Fruit fly (Drosophila melanogaster) whole organism, embryonic: ENCODE measurements around the gene CG6726.

Source experiments
- Blimp-1 ChIP-seq: fragments of 200-800 bp; sonication (Bioruptor generic); optimal IDR thresholded peaks from 3 replicates; lab custom pipeline; 2018; ENCODE audit warnings: missing biosample characterization, missing genetic modification characterization, mild to moderate bottlenecking, moderate library complexity, missing genetic modification reagents
- CG11456 ChIP-seq: fragments of 200-800 bp; sonication (Bioruptor generic); IDR thresholded peaks from 3 replicates; pipeline ENCODE4 v1.3.6; 2022; ENCODE audit warnings: missing biosample characterization, missing genetic modification characterization
- CG11696 ChIP-seq: fragments of 200-800 bp; sonication (Bioruptor generic); IDR thresholded peaks from 2 replicates; pipeline ENCODE4 v1.3.6; 2022; ENCODE audit warnings: missing biosample characterization, missing genetic modification characterization
- CG12769 ChIP-seq: fragments of 200-800 bp; sonication (Bioruptor generic); optimal IDR thresholded peaks from 2 replicates; lab custom pipeline; 2019; ENCODE audit warnings: missing biosample characterization, mild to moderate bottlenecking, missing genetic modification characterization, moderate library complexity
- CG13424 ChIP-seq: fragments of 200-800 bp; sonication (Bioruptor generic); optimal IDR thresholded peaks from 2 replicates; lab custom pipeline; 2019; ENCODE audit warnings: missing biosample characterization, mild to moderate bottlenecking, missing genetic modification characterization, moderate library complexity
- CG13894 ChIP-seq: fragments of 200-800 bp; sonication (Bioruptor generic); optimal IDR thresholded peaks from 3 replicates; lab custom pipeline; 2018; ENCODE audit warnings: missing biosample characterization, mild to moderate bottlenecking, missing genetic modification characterization, moderate library complexity
- CG14441 ChIP-seq: fragments of 200-800 bp; sonication (Bioruptor generic); IDR thresholded peaks from 2 replicates; pipeline ENCODE4 v1.3.6; 2022; ENCODE audit warnings: missing biosample characterization, missing genetic modification characterization
- CG1603 ChIP-seq: fragments of 200-800 bp; sonication (Bioruptor generic); optimal IDR thresholded peaks from 2 replicates; lab custom pipeline; 2019; ENCODE audit warnings: missing biosample characterization, mild to moderate bottlenecking, missing genetic modification characterization, moderate library complexity
- CG1647 ChIP-seq: fragments of 200-800 bp; sonication (Bioruptor generic); optimal IDR thresholded peaks from 3 replicates; lab custom pipeline; 2016; ENCODE audit warnings: missing biosample characterization, missing genetic modification characterization
- CG17612 ChIP-seq: fragments of 200-800 bp; sonication (Bioruptor generic); IDR thresholded peaks from 2 replicates; pipeline ENCODE4 v1.3.6; 2022; ENCODE audit warnings: missing biosample characterization, missing genetic modification characterization
- CG18262 ChIP-seq: fragments of 200-800 bp; optimal IDR thresholded peaks from 3 replicates; lab custom pipeline; 2019; ENCODE audit warnings: missing biosample characterization, mild to moderate bottlenecking, missing genetic modification characterization, moderate library complexity
- CG18599 ChIP-seq: fragments of 200-800 bp; sonication (Bioruptor generic); optimal IDR thresholded peaks from 3 replicates; lab custom pipeline; 2017; ENCODE audit warnings: missing biosample characterization, missing genetic modification characterization, mild to moderate bottlenecking, moderate library complexity, missing genetic modification reagents
- CG2129 ChIP-seq: fragments of 200-800 bp; sonication (Bioruptor generic); IDR thresholded peaks from 2 replicates; pipeline ENCODE4 v1.3.6; 2022; ENCODE audit warnings: missing biosample characterization, missing genetic modification characterization; ENCODE audit not compliant: partially characterized antibody
- CG2202 ChIP-seq: fragments of 200-800 bp; sonication (Bioruptor generic); optimal IDR thresholded peaks from 2 replicates; lab custom pipeline; 2018; ENCODE audit warnings: missing biosample characterization, mild to moderate bottlenecking, missing genetic modification characterization
- CG31441 ChIP-seq: fragments of 200-800 bp; sonication (Bioruptor generic); IDR thresholded peaks from 2 replicates; pipeline ENCODE4 v1.3.6; 2022; ENCODE audit warnings: missing biosample characterization, missing genetic modification characterization
- CG32767 ChIP-seq: fragments of 200-800 bp; sonication (Bioruptor generic); IDR thresholded peaks from 2 replicates; pipeline ENCODE4 v1.3.6; 2022; ENCODE audit warnings: missing biosample characterization, missing genetic modification characterization
- CG32772 ChIP-seq: fragments of 200-800 bp; sonication (Bioruptor generic); IDR thresholded peaks from 2 replicates; pipeline ENCODE4 v1.3.6; 2022; ENCODE audit warnings: missing biosample characterization, missing genetic modification characterization
- CG3726 ChIP-seq: fragments of 200-800 bp; sonication (Bioruptor generic); IDR thresholded peaks from 3 replicates; pipeline ENCODE4, ENCODE4 v1.3.6; 2022; ENCODE audit warnings: missing biosample characterization, missing genetic modification characterization
- CG43689 ChIP-seq: fragments of 200-800 bp; sonication (Bioruptor generic); IDR thresholded peaks from 2 replicates; pipeline ENCODE4 v1.3.6; 2022; ENCODE audit warnings: missing biosample characterization, missing genetic modification characterization
- CG7357 ChIP-seq: fragments of 200-800 bp; sonication (Bioruptor generic); IDR thresholded peaks from 3 replicates; pipeline ENCODE4 v1.3.6; 2022; ENCODE audit warnings: missing biosample characterization, missing genetic modification characterization
- CG8359 ChIP-seq: fragments of 200-800 bp; sonication (Bioruptor generic); optimal IDR thresholded peaks from 2 replicates; lab custom pipeline; 2017; ENCODE audit warnings: missing biosample characterization, mild to moderate bottlenecking, missing genetic modification characterization, borderline replicate concordance
- CG8765 ChIP-seq: fragments of 200-800 bp; sonication (Bioruptor generic); IDR thresholded peaks from 2 replicates; pipeline ENCODE4 v1.3.6; 2022; ENCODE audit warnings: missing biosample characterization, missing genetic modification characterization
- Dfd ChIP-seq, 2 experiments: fragments of >200 bp; optimal IDR thresholded peaks; 2 replicates each; lab custom pipeline; 2017; ENCODE audit warnings: missing biosample characterization in 2 of 2, missing genetic modification characterization in 2 of 2
- Doc2 ChIP-seq: fragments of 200-800 bp; sonication (Bioruptor generic); IDR thresholded peaks from 2 replicates; pipeline ENCODE4 v1.3.6; 2022; ENCODE audit warnings: missing biosample characterization, missing genetic modification characterization
- Fer3 ChIP-seq: fragments of 200-800 bp; sonication (Bioruptor generic); optimal IDR thresholded peaks from 2 replicates; lab custom pipeline; 2018; ENCODE audit warnings: missing biosample characterization, mild to moderate bottlenecking, missing genetic modification characterization, moderate library complexity
- H2.0 ChIP-seq: fragments of 200-800 bp; sonication (Bioruptor generic); IDR thresholded peaks from 2 replicates; pipeline ENCODE4 v1.3.6; 2022; ENCODE audit warnings: missing biosample characterization, missing genetic modification characterization
- HmgD ChIP-seq: fragments of 200-800 bp; sonication (Bioruptor generic); optimal IDR thresholded peaks from 3 replicates; lab custom pipeline; 2016; ENCODE audit warnings: missing biosample characterization, missing genetic modification characterization
- Hsf ChIP-seq: fragments of 200-800 bp; sonication (Bioruptor generic); optimal IDR thresholded peaks from 3 replicates; lab custom pipeline; 2016; ENCODE audit warnings: missing biosample characterization, missing genetic modification characterization
- MBD-R2 ChIP-seq: fragments of 200-800 bp; sonication (Bioruptor generic); IDR thresholded peaks from 2 replicates; pipeline ENCODE4 v1.3.6; 2022; ENCODE audit warnings: missing biosample characterization, missing genetic modification characterization
- Scr ChIP-seq: fragments of 200-800 bp; sonication (Bioruptor generic); IDR thresholded peaks from 2 replicates; pipeline ENCODE4 v1.3.6; 2022; ENCODE audit warnings: missing biosample characterization, missing genetic modification characterization; ENCODE audit not compliant: partially characterized antibody
- Six4 ChIP-seq: fragments of 200-800 bp; sonication (Bioruptor generic); optimal IDR thresholded peaks from 2 replicates; lab custom pipeline; 2016; ENCODE audit warnings: missing biosample characterization, missing genetic modification characterization
- Sry-β ChIP-seq: fragments of 200-800 bp; sonication (Bioruptor generic); optimal IDR thresholded peaks from 2 replicates; lab custom pipeline; 2018; ENCODE audit warnings: missing biosample characterization, mild to moderate bottlenecking, missing genetic modification characterization, moderate library complexity
- Trl ChIP-seq, 3 experiments: fragments of >200 bp in 2 of 3; fragments of 200-800 bp in 1 of 3; sonication (Bioruptor generic) in 1 of 3; optimal IDR thresholded peaks; 2 replicates in 1 of 3; 3 replicates in 2 of 3; lab custom pipeline; 2016 to 2017; ENCODE audit warnings: missing biosample characterization in 1 of 3, missing genetic modification characterization in 1 of 3
- az2 ChIP-seq: fragments of 200-800 bp; sonication (Bioruptor generic); optimal IDR thresholded peaks from 3 replicates; lab custom pipeline; 2016; ENCODE audit warnings: missing biosample characterization, missing genetic modification characterization
- bbx ChIP-seq: fragments of 200-800 bp; sonication (Bioruptor generic); IDR thresholded peaks from 2 replicates; pipeline ENCODE4 v1.3.6; 2022; ENCODE audit warnings: missing biosample characterization, missing genetic modification characterization; ENCODE audit not compliant: partially characterized antibody
- br ChIP-seq: fragments of >200 bp; optimal IDR thresholded peaks from 2 replicates; lab custom pipeline; 2017
- fd64A ChIP-seq: fragments of 200-800 bp; sonication (Bioruptor generic); optimal IDR thresholded peaks from 3 replicates; lab custom pipeline; 2018; ENCODE audit warnings: missing biosample characterization, mild to moderate bottlenecking, missing genetic modification characterization
- gro ChIP-seq: fragments of 200-800 bp; sonication (Bioruptor generic); optimal IDR thresholded peaks from 2 replicates; lab custom pipeline; 2016; ENCODE audit warnings: missing biosample characterization, missing genetic modification characterization
- knrl ChIP-seq: fragments of 200-800 bp; sonication (Bioruptor generic); IDR thresholded peaks from 3 replicates; pipeline ENCODE4 v1.3.6; 2022; ENCODE audit warnings: missing biosample characterization, missing genetic modification characterization; ENCODE audit not compliant: partially characterized antibody
- mirr ChIP-seq: fragments of 200-800 bp; sonication (Bioruptor generic); optimal IDR thresholded peaks from 3 replicates; lab custom pipeline; 2018; ENCODE audit warnings: missing biosample characterization, mild to moderate bottlenecking, missing genetic modification characterization
- mld ChIP-seq: fragments of 200-800 bp; sonication (Bioruptor generic); IDR thresholded peaks from 3 replicates; pipeline ENCODE4 v1.3.6; 2022; ENCODE audit warnings: missing biosample characterization, missing genetic modification characterization; ENCODE audit not compliant: partially characterized antibody
- nom ChIP-seq: fragments of 200-800 bp; sonication (Bioruptor generic); optimal IDR thresholded peaks from 2 replicates; lab custom pipeline; 2017; ENCODE audit warnings: missing biosample characterization, missing genetic modification characterization, mild to moderate bottlenecking, moderate library complexity, missing genetic modification reagents
- peb ChIP-seq: fragments of 200-800 bp; sonication (Bioruptor generic); IDR thresholded peaks from 2 replicates; pipeline ENCODE4 v1.3.6; 2022; ENCODE audit warnings: missing biosample characterization, missing genetic modification characterization
- sc ChIP-seq, 3 experiments: fragments of >200 bp in 2 of 3; fragments of 200-800 bp in 1 of 3; sonication (Bioruptor generic) in 1 of 3; optimal IDR thresholded peaks; 2 replicates in 2 of 3; 3 replicates in 1 of 3; lab custom pipeline; 2017; ENCODE audit warnings: mild to moderate bottlenecking in 1 of 3, missing biosample characterization in 1 of 3, missing genetic modification characterization in 1 of 3, missing genetic modification reagents in 1 of 3
- schlank ChIP-seq: fragments of 200-800 bp; sonication (Bioruptor generic); optimal IDR thresholded peaks from 2 replicates; lab custom pipeline; 2018; ENCODE audit warnings: missing biosample characterization, mild to moderate bottlenecking, missing genetic modification characterization
- sens ChIP-seq: fragments of 200-800 bp; sonication (Bioruptor generic); peaks from one replicate; lab custom pipeline; 2016; ENCODE audit warnings: missing biosample characterization, missing genetic modification characterization
- tap ChIP-seq: fragments of 200-800 bp; optimal IDR thresholded peaks from 3 replicates; lab custom pipeline; 2019; ENCODE audit warnings: missing biosample characterization, mild to moderate bottlenecking, missing genetic modification characterization, moderate library complexity
- trh ChIP-seq: fragments of 200-800 bp; sonication (Bioruptor generic); optimal IDR thresholded peaks from 2 replicates; lab custom pipeline; 2016; ENCODE audit warnings: missing biosample characterization, missing genetic modification characterization
- usp ChIP-seq: fragments of >200 bp; optimal IDR thresholded peaks from 2 replicates; lab custom pipeline; 2017; ENCODE audit warnings: missing biosample characterization, missing genetic modification characterization

Gene CG6726

dm6 chr3R:23053936-23054335 is 37.6 kb upstream of the CG6726 start, which contains the start of gene p53 (continued):
- TF ChIP-seq schlank (tag; lab: Kevin White, UChicago) (peak; percentile 74), Doc2 (no peak), CG8359 (GFP tag; lab: Kevin White, UChicago) (peak; percentile 49), CG2202 (peak; percentile 60), sc (optimal IDR thresholded peaks at IDR 0.05; lab: Kevin White, UChicago) (no peak), sc (GFP tag; optimal IDR thresholded peaks at IDR 0.05; lab: Kevin White, UChicago) (peak; percentile 64), CG13424 (tag; lab: Kevin White, UChicago) (peak; percentile 33), Blimp-1 (GFP tag; lab: Kevin White, UChicago) (peak; percentile 41), CG12769 (tag; lab: Kevin White, UChicago) (no peak), CG11696 (GFP tag; lab: Robert Waterston, UW) (no peak), knrl (GFP tag; lab: Robert Waterston, UW) (peak; percentile 74; the same call in 2 of the 3 replicates), tap (tag; lab: Kevin White, UChicago) (peak; percentile 20), peb (GFP tag; lab: Robert Waterston, UW) (0 out of 2 replicates have a peak, but pooled peaks have one; percentile 27), mld (GFP tag; lab: Robert Waterston, UW) (no peak), CG43689 (no peak; the same call in 1 of the 2 replicates), mirr (GFP tag; lab: Kevin White, UChicago) (peak; percentile 73), CG1647 (GFP tag; lab: Kevin White, UChicago) (peak; percentile 71), CG7357 (GFP tag; lab: Robert Waterston, UW) (no peak), CG11456 (GFP tag; lab: Robert Waterston, UW) (peak; percentile 86; the same call in 2 of the 3 replicates), az2 (peak; percentile 31), bbx (GFP tag; lab: Robert Waterston, UW) (peak; percentile 81), CG2129 (GFP tag; lab: Robert Waterston, UW) (no peak; the same call in 1 of the 2 replicates), Trl (optimal IDR thresholded peaks at IDR 0.05; lab: Kevin White, UChicago) (no peak), Trl (GFP tag; optimal IDR thresholded peaks at IDR 0.05; lab: Kevin White, UChicago) (peak; percentile 75), CG31441 (GFP tag; lab: Robert Waterston, UW) (peak; percentile 75), CG18262 (tag; lab: Kevin White, UChicago) (peak; percentile 60), CG14441 (GFP tag; lab: Robert Waterston, UW) (peak; percentile 66), Dfd (GFP tag; optimal IDR thresholded peaks at IDR 0.05; lab: Kevin White, UChicago) (no peak), Fer3 (tag; lab: Kevin White, UChicago) (peak; percentile 81), CG8765 (GFP tag; lab: Robert Waterston, UW) (peak; percentile 26; the same call in 1 of the 2 replicates), nom (no peak), HmgD (GFP tag; lab: Kevin White, UChicago) (peak; percentile 81), usp (no peak), MBD-R2 (GFP tag; lab: Robert Waterston, UW) (peak; percentile 56), Six4 (GFP tag; lab: Kevin White, UChicago) (peak; percentile 2), CG3726 (GFP tag; lab: Robert Waterston, UW) (0 out of 3 replicates have a peak, but pooled peaks have one; percentile 53), CG32767 (0 out of 2 replicates have a peak, but pooled peaks have one; percentile 43), fd64A (peak; percentile 63), gro (GFP tag; lab: Kevin White, UChicago) (peak; percentile 81), Hsf (GFP tag; lab: Kevin White, UChicago) (peak; percentile 83), CG18599 (GFP tag; lab: Kevin White, UChicago) (peak; percentile 76), Scr (GFP tag; lab: Robert Waterston, UW) (peak; percentile 72), sens (GFP tag; lab: Kevin White, UChicago) (peak; percentile 92), Sry-β (GFP tag; lab: Kevin White, UChicago) (peak; percentile 36), CG32772 (GFP tag; lab: Robert Waterston, UW) (peak; percentile 63; the same call in 1 of the 2 replicates), br (lab: Kevin White, UChicago) (no peak), CG17612 (GFP tag; lab: Robert Waterston, UW) (0 out of 2 replicates have a peak, but pooled peaks have one; percentile 12), CG13894 (tag; lab: Kevin White, UChicago) (peak; percentile 46), H2.0 (peak; percentile 62; the same call in 1 of the 2 replicates), CG1603 (tag; lab: Kevin White, UChicago) (no peak), trh (peak; percentile 47)
